Worm (Caenorhabditis elegans) whole organism, mixed stage, embryonic: ENCODE data around the gene Y39A3A.4.
A peak's percentile ranks its signal among the peaks of the same experiment; 100 is the strongest.

Experiments
- M03D4.4 ChIP-seq: sonication (generic microtip); optimal IDR thresholded peaks from 2 replicates; lab custom pipeline; 2017; ENCODE audit warnings: mild to moderate bottlenecking, missing genetic modification characterization, missing compliant biosample characterization
- bed-3 ChIP-seq: fragments of 200-800 bp; sonication (Bioruptor generic); optimal IDR thresholded peaks from 3 replicates; lab custom pipeline; 2018; ENCODE audit warnings: mild to moderate bottlenecking, missing genetic modification characterization, moderate library complexity, missing compliant biosample characterization
- blmp-1 ChIP-seq: fragments of 150-350 bp; optimal IDR thresholded peaks from 2 replicates; lab custom pipeline; 2014; ENCODE audit warnings: missing biosample characterization, missing genetic modification characterization
- ceh-39 ChIP-seq: fragments of 150-350 bp; optimal IDR thresholded peaks from 2 replicates; lab custom pipeline; 2014; ENCODE audit warnings: missing biosample characterization, missing genetic modification characterization
- ceh-43 ChIP-seq: fragments of 200-800 bp; sonication (Bioruptor generic); optimal IDR thresholded peaks from 2 replicates; lab custom pipeline; 2018; ENCODE audit warnings: mild to moderate bottlenecking, missing genetic modification characterization, moderate library complexity, missing compliant biosample characterization
- ces-1 ChIP-seq: fragments of 150-350 bp; optimal IDR thresholded peaks from 2 replicates; lab custom pipeline; 2014; ENCODE audit warnings: missing biosample characterization, missing genetic modification reagents, missing genetic modification characterization
- cnd-1 ChIP-seq: fragments of 200-800 bp; sonication (Bioruptor generic); optimal IDR thresholded peaks from 2 replicates; lab custom pipeline; 2018; ENCODE audit warnings: mild to moderate bottlenecking, missing genetic modification characterization, missing compliant biosample characterization
- drap-1 ChIP-seq: fragments of 200-800 bp; sonication (Bioruptor generic); optimal IDR thresholded peaks from 3 replicates; lab custom pipeline; 2018; ENCODE audit warnings: mild to moderate bottlenecking, missing genetic modification characterization, missing compliant biosample characterization
- elt-1 ChIP-seq: sonication (generic microtip); optimal IDR thresholded peaks from 2 replicates; lab custom pipeline; 2017; ENCODE audit warnings: missing genetic modification characterization, mild to moderate bottlenecking, missing compliant biosample characterization, antibody characterized with exemption, moderate library complexity, borderline replicate concordance; ENCODE audit not compliant: insufficient read depth
- elt-3 ChIP-seq: fragments of 150-350 bp; optimal IDR thresholded peaks from 2 replicates; lab custom pipeline; 2014; ENCODE audit warnings: missing biosample characterization, missing genetic modification characterization
- flh-1 ChIP-seq: fragments of 200-800 bp; sonication (Bioruptor generic); optimal IDR thresholded peaks from 2 replicates; lab custom pipeline; 2018; ENCODE audit warnings: mild to moderate bottlenecking, missing genetic modification characterization, moderate library complexity, missing compliant biosample characterization
- ham-2 ChIP-seq: fragments of 200-800 bp; sonication (Bioruptor generic); optimal IDR thresholded peaks from 2 replicates; lab custom pipeline; 2018; ENCODE audit warnings: mild to moderate bottlenecking, missing genetic modification characterization, missing compliant biosample characterization
- lin-13 ChIP-seq: fragments of 150-350 bp; optimal IDR thresholded peaks from 2 replicates; lab custom pipeline; 2014; ENCODE audit warnings: missing biosample characterization, missing genetic modification characterization
- lin-32 ChIP-seq: fragments of 200-800 bp; sonication (Bioruptor generic); optimal IDR thresholded peaks from 2 replicates; lab custom pipeline; 2018; ENCODE audit warnings: mild to moderate bottlenecking, missing genetic modification characterization, missing compliant biosample characterization
- lsy-2 ChIP-seq: fragments of 150-350 bp; optimal IDR thresholded peaks from 2 replicates; lab custom pipeline; 2014; ENCODE audit warnings: missing biosample characterization, missing genetic modification characterization
- mep-1 ChIP-seq: fragments of 150-350 bp; optimal IDR thresholded peaks from 2 replicates; lab custom pipeline; 2017; ENCODE audit warnings: missing biosample characterization, missing genetic modification reagents, missing genetic modification characterization, inconsistent platforms
- mls-2 ChIP-seq: sonication (generic microtip); optimal IDR thresholded peaks from 2 replicates; lab custom pipeline; 2016; ENCODE audit warnings: mild to moderate bottlenecking, missing genetic modification characterization, moderate library complexity, missing compliant biosample characterization
- nhr-12 ChIP-seq: fragments of 150-350 bp; optimal IDR thresholded peaks from 2 replicates; lab custom pipeline; 2014; ENCODE audit warnings: missing biosample characterization, missing genetic modification characterization
- nhr-2 ChIP-seq: fragments of 150-350 bp; optimal IDR thresholded peaks from 2 replicates; lab custom pipeline; 2014; ENCODE audit warnings: missing biosample characterization, missing genetic modification characterization
- nhr-237 ChIP-seq: fragments of 150-350 bp; optimal IDR thresholded peaks from 2 replicates; lab custom pipeline; 2014; ENCODE audit warnings: missing biosample characterization, missing genetic modification characterization
- nhr-76 ChIP-seq: sonication (generic microtip); optimal IDR thresholded peaks from 2 replicates; lab custom pipeline; 2017; ENCODE audit warnings: missing biosample characterization, missing genetic modification characterization
- pha-4 ChIP-seq: fragments of 150-350 bp; optimal IDR thresholded peaks from 2 replicates; lab custom pipeline; 2018; ENCODE audit warnings: missing biosample characterization, missing genetic modification reagents, missing genetic modification characterization
- sem-2 ChIP-seq: fragments of 200-800 bp; sonication (Bioruptor generic); optimal IDR thresholded peaks from 2 replicates; lab custom pipeline; 2018; ENCODE audit warnings: mild to moderate bottlenecking, missing genetic modification characterization, missing compliant biosample characterization
- snpc-4 ChIP-seq: fragments of 150-350 bp; optimal IDR thresholded peaks from 2 replicates; lab custom pipeline; 2014; ENCODE audit warnings: missing biosample characterization, missing genetic modification characterization
- sptf-1 ChIP-seq: sonication (generic microtip); optimal IDR thresholded peaks from 2 replicates; lab custom pipeline; 2017; ENCODE audit warnings: mild to moderate bottlenecking, missing genetic modification characterization, moderate library complexity, missing compliant biosample characterization
- tbx-8 ChIP-seq: fragments of 200-800 bp; sonication (Bioruptor generic); optimal IDR thresholded peaks from 2 replicates; lab custom pipeline; 2018; ENCODE audit warnings: mild to moderate bottlenecking, missing genetic modification characterization, moderate library complexity, missing compliant biosample characterization
- unc-120 ChIP-seq: sonication (generic microtip); optimal IDR thresholded peaks from 2 replicates; lab custom pipeline; 2017; ENCODE audit warnings: missing genetic modification characterization, missing compliant biosample characterization; ENCODE audit not compliant: poor library complexity, severe bottlenecking
- unc-62 ChIP-seq: fragments of 150-350 bp; optimal IDR thresholded peaks from 2 replicates; lab custom pipeline; 2014; ENCODE audit warnings: missing biosample characterization, missing genetic modification reagents, missing genetic modification characterization
- zip-8 ChIP-seq: fragments of 150-350 bp; optimal IDR thresholded peaks from 2 replicates; lab custom pipeline; 2014; ENCODE audit warnings: missing biosample characterization, missing genetic modification characterization
- ztf-11 ChIP-seq: fragments of 150-350 bp; optimal IDR thresholded peaks from 2 replicates; lab custom pipeline; 2014; ENCODE audit warnings: missing biosample characterization, missing genetic modification characterization

Y39A3A.4 gene

ce11 chrIII:2117541-2117940, 41.1 kb upstream of the Y39A3A.4 start, which contains the start of gene Y48G9A.6:
TSS of gene Y48G9A.6 (plus strand) at chrIII:2117841.
- no peak for TF ChIP-seq lsy-2
- no peak for TF ChIP-seq elt-1 (tag; lab: Kevin White, UChicago)
- TF ChIP-seq lin-13 (tag; lab: Kevin White, UChicago), result no peak
- TF ChIP-seq drap-1, result no peak
- TF ChIP-seq snpc-4 (tag; lab: Kevin White, UChicago), result no peak
- no peak for TF ChIP-seq blmp-1 (tag; lab: Kevin White, UChicago)
- no peak for TF ChIP-seq sptf-1 (tag; lab: Kevin White, UChicago)
- TF ChIP-seq ham-2 (GFP tag; lab: Kevin White, UChicago), result no peak
- no peak for TF ChIP-seq elt-3
- no peak for TF ChIP-seq mep-1 (tag; lab: Kevin White, UChicago)
- TF ChIP-seq flh-1, result no peak
- no peak for TF ChIP-seq pha-4 (tag; lab: Kevin White, UChicago)
- TF ChIP-seq nhr-12, result no peak
- TF ChIP-seq nhr-2, result no peak
- TF ChIP-seq mls-2, result no peak
- no peak for TF ChIP-seq ceh-43 (GFP tag; lab: Kevin White, UChicago)

ce11 chrIII:2116797-2117196, 40.4 kb upstream of the Y39A3A.4 start, which contains the start of gene Y48G9A.11:
TSS of gene Y48G9A.11 (minus strand) at chrIII:2116897.
- no peak for TF ChIP-seq nhr-12
- TF ChIP-seq sem-2, result no peak
- TF ChIP-seq flh-1, result no peak
- no peak for TF ChIP-seq ces-1 (GFP tag; lab: Kevin White, UChicago)
- TF ChIP-seq lsy-2, result no peak
- no peak for TF ChIP-seq unc-62 (GFP tag; lab: Kevin White, UChicago)

ce11 chrIII:2115322-2115721, 38.9 kb upstream of the Y39A3A.4 start:
- no peak for TF ChIP-seq nhr-237 (tag; lab: Kevin White, UChicago)
- TF ChIP-seq elt-3, result no peak
- no peak for TF ChIP-seq lsy-2

- TF ChIP-seq nhr-237 (tag; lab: Kevin White, UChicago) (no peak), pha-4 (tag; lab: Kevin White, UChicago) (no peak), ceh-39 (tag; lab: Kevin White, UChicago) (peak; percentile 56)
Measured at ce11 chrIII:2112601-2113176, 36.3 kb upstream of the Y39A3A.4 start.

ce11 chrIII:2112009-2112408, 35.6 kb upstream of the Y39A3A.4 start:
- TF ChIP-seq snpc-4 (tag; lab: Kevin White, UChicago) (no peak), ztf-11 (no peak), unc-120 (no peak), lin-32 (GFP tag; lab: Kevin White, UChicago) (no peak)
- TF ChIP-seq, all 35 proteins: peak for 0

- no peak for TF ChIP-seq nhr-12
- TF ChIP-seq tbx-8 (GFP tag; lab: Kevin White, UChicago), result no peak
Measured at ce11 chrIII:2111376-2111775, 35.0 kb upstream of the Y39A3A.4 start.

ce11 chrIII:2110249-2110648, 33.9 kb upstream of the Y39A3A.4 start, which contains the start of gene Y48G9A.7:
TSS of gene Y48G9A.7 (plus strand) at chrIII:2110549.
- TF ChIP-seq unc-62 (GFP tag; lab: Kevin White, UChicago) (no peak), drap-1 (no peak), sptf-1 (tag; lab: Kevin White, UChicago) (no peak), lin-13 (tag; lab: Kevin White, UChicago) (no peak), bed-3 (GFP tag; lab: Kevin White, UChicago) (no peak), pha-4 (tag; lab: Kevin White, UChicago) (no peak), M03D4.4 (tag; lab: Kevin White, UChicago) (no peak), cnd-1 (no peak), blmp-1 (tag; lab: Kevin White, UChicago) (no peak), sem-2 (no peak), zip-8 (tag; lab: Kevin White, UChicago) (no peak), nhr-76 (tag; lab: Kevin White, UChicago) (no peak), nhr-12 (no peak)
